Fruit fly (Drosophila melanogaster) ovary, adult (tissue): Measurements from ENCODE around the gene CG13460.

ENCODE experiments used
- CG17801 ChIP-seq: fragments of 200-800 bp; optimal IDR thresholded peaks from 2 replicates; lab custom pipeline; 2019; ENCODE audit warnings: missing biosample characterization, mild to moderate bottlenecking, missing genetic modification characterization, moderate library complexity; ENCODE audit not compliant: partially characterized antibody

Gene CG13460

dm6 chr3L:15064877-15065276 is 3.4 kb upstream of the CG13460 start, which contains the start of gene Sytbeta:
Gene Sytbeta, minus strand, starts transcription at chr3L:15064977.
- TF ChIP-seq CG17801 (GFP tag; lab: Kevin White, UChicago) = no peak

dm6 chr3L:15054477-15054876 is 7.0 kb downstream of the CG13460 start, which contains the start of gene EAChm:
Gene EAChm, plus strand, starts transcription at chr3L:15054777.
- TF ChIP-seq CG17801 (GFP tag; lab: Kevin White, UChicago) = no peak

- TF ChIP-seq CG17801 (GFP tag; lab: Kevin White, UChicago) = no peak
Observed at dm6 chr3L:15054035-15054434, 7.5 kb downstream of the CG13460 start, which contains the start of gene CG18649. Gene CG18649, minus strand, starts transcription at chr3L:15054135.

- TF ChIP-seq CG17801 (GFP tag; lab: Kevin White, UChicago) = no peak
Observed at dm6 chr3L:15053251-15053650, 8.3 kb downstream of the CG13460 start, which contains the start of gene CG43680. Gene CG43680, minus strand, starts transcription at chr3L:15053351.

- no peak for TF ChIP-seq CG17801 (GFP tag; lab: Kevin White, UChicago)
Observed at dm6 chr3L:15052390-15052789, 9.1 kb downstream of the CG13460 start, which contains the start of gene CG13461. Gene CG13461, minus strand, starts transcription at chr3L:15052490.

- no peak for TF ChIP-seq CG17801 (GFP tag; lab: Kevin White, UChicago)
Observed at dm6 chr3L:15051325-15051724, 10.2 kb downstream of the CG13460 start, which contains the start of gene CG43679. Gene CG43679, minus strand, starts transcription at chr3L:15051425.

- no peak for TF ChIP-seq CG17801 (GFP tag; lab: Kevin White, UChicago)
Observed at dm6 chr3L:15050706-15051105, 10.8 kb downstream of the CG13460 start, which contains the start of gene CG12310. Gene CG12310, minus strand, starts transcription at chr3L:15050806.

- TF ChIP-seq CG17801 (GFP tag; lab: Kevin White, UChicago) = no peak
Observed at dm6 chr3L:15050109-15050508, 11.4 kb downstream of the CG13460 start, which contains the start of gene CG18581. Gene CG18581, minus strand, starts transcription at chr3L:15050209.

- TF ChIP-seq CG17801 (GFP tag; lab: Kevin White, UChicago) = no peak
Observed at dm6 chr3L:15049395-15049794, 12.1 kb downstream of the CG13460 start, which contains the start of gene CG43678. Gene CG43678, minus strand, starts transcription at chr3L:15049495.

- no peak for TF ChIP-seq CG17801 (GFP tag; lab: Kevin White, UChicago)
Observed at dm6 chr3L:15048091-15048490, 13.4 kb downstream of the CG13460 start.

- no peak for TF ChIP-seq CG17801 (GFP tag; lab: Kevin White, UChicago)
Observed at dm6 chr3L:15047606-15048005, 13.9 kb downstream of the CG13460 start.

- no peak for TF ChIP-seq CG17801 (GFP tag; lab: Kevin White, UChicago)
Observed at dm6 chr3L:15045114-15045513, 16.4 kb downstream of the CG13460 start.

dm6 chr3L:15043874-15044336 is 17.6 kb downstream of the CG13460 start, which contains the start of gene ind:
Gene ind, minus strand, starts transcription at chr3L:15043924.
- TF ChIP-seq CG17801 (GFP tag; lab: Kevin White, UChicago) = no peak

dm6 chr3L:15043465-15043864 is 18.0 kb downstream of the CG13460 start:
- no peak for TF ChIP-seq CG17801 (GFP tag; lab: Kevin White, UChicago)

- no peak for TF ChIP-seq CG17801 (GFP tag; lab: Kevin White, UChicago)
Observed at dm6 chr3L:15042470-15042869, 19.0 kb downstream of the CG13460 start, which contains the start of gene Rpn12R. Gene Rpn12R, minus strand, starts transcription at chr3L:15042570.

- no peak for TF ChIP-seq CG17801 (GFP tag; lab: Kevin White, UChicago)
Observed at dm6 chr3L:15040329-15040886, 21.1 kb downstream of the CG13460 start.
